Fruit fly (Drosophila melanogaster): ENCODE measurements around the gene CG46435.
A peak's percentile ranks its signal among the peaks of the same experiment; 100 is the strongest.

The CG46435 gene

DNA sequence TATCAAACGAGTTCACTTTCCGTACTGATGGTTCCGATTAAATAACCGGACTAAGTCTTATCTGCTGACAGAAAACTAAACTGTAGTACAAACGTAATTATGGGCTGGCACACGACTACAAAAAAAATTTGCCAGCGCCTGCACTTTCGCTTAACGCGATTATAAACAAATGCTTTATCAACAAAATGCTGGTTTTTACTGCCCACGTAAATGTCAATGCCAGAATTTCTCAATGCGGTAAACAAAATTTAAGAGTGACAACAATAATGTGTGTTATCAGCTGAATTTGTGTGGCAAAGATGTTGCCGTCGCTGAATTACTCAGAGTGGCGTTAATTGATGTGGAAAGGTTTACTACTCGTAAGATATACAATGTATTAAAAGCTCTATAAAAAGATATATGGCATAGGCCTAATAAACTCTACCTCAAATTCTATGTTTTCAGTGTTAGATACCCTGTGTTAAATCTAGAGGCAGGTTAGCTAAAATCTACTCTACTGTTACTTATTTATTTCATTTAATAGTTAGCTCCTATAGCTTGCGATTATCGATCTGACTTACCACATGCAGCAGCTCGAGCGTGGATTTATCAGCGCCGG, 48.8 kb upstream of the CG46435 start (continued):
- TF ChIP-seq CG11456 (GFP tag; IDR thresholded peaks at IDR 0.05) (no peak), eve (GFP tag; optimal IDR thresholded peaks at IDR 0.05) (no peak), HLHmδ (GFP tag; optimal IDR thresholded peaks at IDR 0.05) (no peak), fru (optimal IDR thresholded peaks at IDR 0.05) (no peak), mirr (GFP tag; optimal IDR thresholded peaks at IDR 0.05) (peak; percentile 24), dpn (GFP tag; optimal IDR thresholded peaks at IDR 0.05) (no peak), CG10321 (GFP tag; IDR thresholded peaks at IDR 0.05) (no peak), z (GFP tag; IDR thresholded peaks at IDR 0.05) (no peak), Antp (GFP tag; optimal IDR thresholded peaks at IDR 0.05) (no peak), CG3847 (GFP tag; IDR thresholded peaks at IDR 0.05) (no peak), Taf1 (GFP tag; IDR thresholded peaks at IDR 0.05) (no peak), CG2678 (tag; optimal IDR thresholded peaks at IDR 0.05) (peak; percentile 46), al (GFP tag; IDR thresholded peaks at IDR 0.05) (no peak), CG17186 (GFP tag; optimal IDR thresholded peaks at IDR 0.05) (no peak), CG43689 (GFP tag; IDR thresholded peaks at IDR 0.05) (no peak), Bdp1 (GFP tag; optimal IDR thresholded peaks at IDR 0.05) (no peak), CG13624 (GFP tag; optimal IDR thresholded peaks at IDR 0.05) (no peak), tup (GFP tag; optimal IDR thresholded peaks at IDR 0.05) (no peak), pnt (GFP tag; optimal IDR thresholded peaks at IDR 0.05) (no peak), sd (tag; optimal IDR thresholded peaks at IDR 0.05) (peak; percentile 24), CG3281 (GFP tag; optimal IDR thresholded peaks at IDR 0.05) (peak; percentile 14), CG32772 (GFP tag; IDR thresholded peaks at IDR 0.05) (no peak), exex (tag; optimal IDR thresholded peaks at IDR 0.05) (peak; percentile 46), CG34376 (GFP tag; optimal IDR thresholded peaks at IDR 0.05) (peak; percentile 63), Oaz (GFP tag; IDR thresholded peaks at IDR 0.05) (no peak), dan (GFP tag; IDR thresholded peaks at IDR 0.05) (no peak), CG11504 (tag; optimal IDR thresholded peaks at IDR 0.05) (peak; percentile 13), Doc3 (GFP tag; IDR thresholded peaks at IDR 0.05; ENCODE audit: partially characterized antibody) (no peak), slp2 (GFP tag; optimal IDR thresholded peaks at IDR 0.05) (no peak), wek (GFP tag; optimal IDR thresholded peaks at IDR 0.05) (peak; percentile 32), gcm2 (GFP tag; optimal IDR thresholded peaks at IDR 0.05) (no peak), CG11696 (GFP tag; IDR thresholded peaks at IDR 0.05) (no peak), GATAe (GFP tag; conservative IDR thresholded peaks at IDR 0.05) (no peak), BtbVII (GFP tag; optimal IDR thresholded peaks at IDR 0.05) (peak; percentile 11), eyg (GFP tag; optimal IDR thresholded peaks at IDR 0.05) (no peak), CG13296 (GFP tag; optimal IDR thresholded peaks at IDR 0.05) (peak; percentile 33), CG4282 (GFP tag; optimal IDR thresholded peaks at IDR 0.05) (no peak), gem (tag; optimal IDR thresholded peaks at IDR 0.05) (peak; percentile 26), ttk (GFP tag; IDR thresholded peaks at IDR 0.05) (no peak), Fer1 (GFP tag; optimal IDR thresholded peaks at IDR 0.05) (peak; percentile 36), TFAM (GFP tag; optimal IDR thresholded peaks at IDR 0.05) (no peak), CG8290 (GFP tag; optimal IDR thresholded peaks at IDR 0.05) (no peak), CG8290 (tag; optimal IDR thresholded peaks at IDR 0.05) (peak in 1 of 2 experiments; percentile 21), crc (GFP tag; optimal IDR thresholded peaks at IDR 0.05) (no peak), knrl (GFP tag; IDR thresholded peaks at IDR 0.05; ENCODE audit: partially characterized antibody) (no peak), NC2α (GFP tag; optimal IDR thresholded peaks at IDR 0.05) (no peak), Ravus (GFP tag; IDR thresholded peaks at IDR 0.05) (no peak), sug (tag; optimal IDR thresholded peaks at IDR 0.05) (peak; percentile 65), CoRest (tag; optimal IDR thresholded peaks at IDR 0.05) (peak; percentile 8), CG5953 (GFP tag; IDR thresholded peaks at IDR 0.05) (no peak), Xbp1 (GFP tag; optimal IDR thresholded peaks at IDR 0.05) (no peak), ems (GFP tag; optimal IDR thresholded peaks at IDR 0.05) (no peak)

Data from whole organism, embryonic.